Worm (Caenorhabditis elegans) whole organism, mixed stage, embryonic: Measurements from ENCODE around the gene spat-1.

Experiments used
- M03D4.4 ChIP-seq: sonication (generic microtip); optimal IDR thresholded peaks from 2 replicates; lab custom pipeline; 2017; ENCODE audit warnings: mild to moderate bottlenecking, missing genetic modification characterization, missing compliant biosample characterization
- bed-3 ChIP-seq: fragments of 200-800 bp; sonication (Bioruptor generic); optimal IDR thresholded peaks from 3 replicates; lab custom pipeline; 2018; ENCODE audit warnings: mild to moderate bottlenecking, missing genetic modification characterization, moderate library complexity, missing compliant biosample characterization
- blmp-1 ChIP-seq: fragments of 150-350 bp; optimal IDR thresholded peaks from 2 replicates; lab custom pipeline; 2014; ENCODE audit warnings: missing biosample characterization, missing genetic modification characterization
- ceh-39 ChIP-seq: fragments of 150-350 bp; optimal IDR thresholded peaks from 2 replicates; lab custom pipeline; 2014; ENCODE audit warnings: missing biosample characterization, missing genetic modification characterization
- ceh-43 ChIP-seq: fragments of 200-800 bp; sonication (Bioruptor generic); optimal IDR thresholded peaks from 2 replicates; lab custom pipeline; 2018; ENCODE audit warnings: mild to moderate bottlenecking, missing genetic modification characterization, moderate library complexity, missing compliant biosample characterization
- ceh-83 ChIP-seq: fragments of 200-800 bp; sonication (Bioruptor generic); optimal IDR thresholded peaks from 2 replicates; lab custom pipeline; 2018; ENCODE audit warnings: mild to moderate bottlenecking, missing genetic modification characterization, missing compliant biosample characterization
- ces-1 ChIP-seq: fragments of 150-350 bp; optimal IDR thresholded peaks from 2 replicates; lab custom pipeline; 2014; ENCODE audit warnings: missing biosample characterization, missing genetic modification reagents, missing genetic modification characterization
- cnd-1 ChIP-seq: fragments of 200-800 bp; sonication (Bioruptor generic); optimal IDR thresholded peaks from 2 replicates; lab custom pipeline; 2018; ENCODE audit warnings: mild to moderate bottlenecking, missing genetic modification characterization, missing compliant biosample characterization
- drap-1 ChIP-seq: fragments of 200-800 bp; sonication (Bioruptor generic); optimal IDR thresholded peaks from 3 replicates; lab custom pipeline; 2018; ENCODE audit warnings: mild to moderate bottlenecking, missing genetic modification characterization, missing compliant biosample characterization
- elt-1 ChIP-seq: sonication (generic microtip); optimal IDR thresholded peaks from 2 replicates; lab custom pipeline; 2017; ENCODE audit warnings: missing genetic modification characterization, mild to moderate bottlenecking, missing compliant biosample characterization, antibody characterized with exemption, moderate library complexity, borderline replicate concordance; ENCODE audit not compliant: insufficient read depth
- elt-3 ChIP-seq: fragments of 150-350 bp; optimal IDR thresholded peaks from 2 replicates; lab custom pipeline; 2014; ENCODE audit warnings: missing biosample characterization, missing genetic modification characterization
- flh-1 ChIP-seq: fragments of 200-800 bp; sonication (Bioruptor generic); optimal IDR thresholded peaks from 2 replicates; lab custom pipeline; 2018; ENCODE audit warnings: mild to moderate bottlenecking, missing genetic modification characterization, moderate library complexity, missing compliant biosample characterization
- ham-2 ChIP-seq: fragments of 200-800 bp; sonication (Bioruptor generic); optimal IDR thresholded peaks from 2 replicates; lab custom pipeline; 2018; ENCODE audit warnings: mild to moderate bottlenecking, missing genetic modification characterization, missing compliant biosample characterization
- hlh-1 ChIP-seq: fragments of 150-350 bp; optimal IDR thresholded peaks from 2 replicates; lab custom pipeline; 2014; ENCODE audit warnings: missing biosample characterization, missing genetic modification reagents, missing genetic modification characterization
- lin-13 ChIP-seq: fragments of 150-350 bp; optimal IDR thresholded peaks from 2 replicates; lab custom pipeline; 2014; ENCODE audit warnings: missing biosample characterization, missing genetic modification characterization
- lin-32 ChIP-seq: fragments of 200-800 bp; sonication (Bioruptor generic); optimal IDR thresholded peaks from 2 replicates; lab custom pipeline; 2018; ENCODE audit warnings: mild to moderate bottlenecking, missing genetic modification characterization, missing compliant biosample characterization
- lsy-2 ChIP-seq: fragments of 150-350 bp; optimal IDR thresholded peaks from 2 replicates; lab custom pipeline; 2014; ENCODE audit warnings: missing biosample characterization, missing genetic modification characterization
- mab-5 ChIP-seq: fragments of 150-350 bp; optimal IDR thresholded peaks from 2 replicates; lab custom pipeline; 2014; ENCODE audit warnings: missing biosample characterization, missing genetic modification characterization
- mep-1 ChIP-seq: fragments of 150-350 bp; optimal IDR thresholded peaks from 2 replicates; lab custom pipeline; 2017; ENCODE audit warnings: missing biosample characterization, missing genetic modification reagents, missing genetic modification characterization, inconsistent platforms
- mls-2 ChIP-seq: sonication (generic microtip); optimal IDR thresholded peaks from 2 replicates; lab custom pipeline; 2016; ENCODE audit warnings: mild to moderate bottlenecking, missing genetic modification characterization, moderate library complexity, missing compliant biosample characterization
- nhr-12 ChIP-seq: fragments of 150-350 bp; optimal IDR thresholded peaks from 2 replicates; lab custom pipeline; 2014; ENCODE audit warnings: missing biosample characterization, missing genetic modification characterization
- nhr-2 ChIP-seq: fragments of 150-350 bp; optimal IDR thresholded peaks from 2 replicates; lab custom pipeline; 2014; ENCODE audit warnings: missing biosample characterization, missing genetic modification characterization
- nhr-237 ChIP-seq: fragments of 150-350 bp; optimal IDR thresholded peaks from 2 replicates; lab custom pipeline; 2014; ENCODE audit warnings: missing biosample characterization, missing genetic modification characterization
- nhr-28 ChIP-seq: fragments of 150-350 bp; optimal IDR thresholded peaks from 2 replicates; lab custom pipeline; 2014; ENCODE audit warnings: missing biosample characterization, missing genetic modification characterization
- nhr-76 ChIP-seq: sonication (generic microtip); optimal IDR thresholded peaks from 2 replicates; lab custom pipeline; 2017; ENCODE audit warnings: missing biosample characterization, missing genetic modification characterization
- pha-4 ChIP-seq: fragments of 150-350 bp; optimal IDR thresholded peaks from 2 replicates; lab custom pipeline; 2018; ENCODE audit warnings: missing biosample characterization, missing genetic modification reagents, missing genetic modification characterization
- sem-2 ChIP-seq: fragments of 200-800 bp; sonication (Bioruptor generic); optimal IDR thresholded peaks from 2 replicates; lab custom pipeline; 2018; ENCODE audit warnings: mild to moderate bottlenecking, missing genetic modification characterization, missing compliant biosample characterization
- snpc-4 ChIP-seq: fragments of 150-350 bp; optimal IDR thresholded peaks from 2 replicates; lab custom pipeline; 2014; ENCODE audit warnings: missing biosample characterization, missing genetic modification characterization
- sptf-1 ChIP-seq: sonication (generic microtip); optimal IDR thresholded peaks from 2 replicates; lab custom pipeline; 2017; ENCODE audit warnings: mild to moderate bottlenecking, missing genetic modification characterization, moderate library complexity, missing compliant biosample characterization
- tbx-8 ChIP-seq: fragments of 200-800 bp; sonication (Bioruptor generic); optimal IDR thresholded peaks from 2 replicates; lab custom pipeline; 2018; ENCODE audit warnings: mild to moderate bottlenecking, missing genetic modification characterization, moderate library complexity, missing compliant biosample characterization
- unc-120 ChIP-seq: sonication (generic microtip); optimal IDR thresholded peaks from 2 replicates; lab custom pipeline; 2017; ENCODE audit warnings: missing genetic modification characterization, missing compliant biosample characterization; ENCODE audit not compliant: poor library complexity, severe bottlenecking
- unc-39 ChIP-seq: fragments of 150-350 bp; optimal IDR thresholded peaks from 2 replicates; lab custom pipeline; 2014; ENCODE audit warnings: missing biosample characterization, missing genetic modification characterization
- unc-62 ChIP-seq: fragments of 150-350 bp; optimal IDR thresholded peaks from 2 replicates; lab custom pipeline; 2014; ENCODE audit warnings: missing biosample characterization, missing genetic modification reagents, missing genetic modification characterization
- zip-8 ChIP-seq: fragments of 150-350 bp; optimal IDR thresholded peaks from 2 replicates; lab custom pipeline; 2014; ENCODE audit warnings: missing biosample characterization, missing genetic modification characterization
- ztf-11 ChIP-seq: fragments of 150-350 bp; optimal IDR thresholded peaks from 2 replicates; lab custom pipeline; 2014; ENCODE audit warnings: missing biosample characterization, missing genetic modification characterization

Gene spat-1

DNA sequence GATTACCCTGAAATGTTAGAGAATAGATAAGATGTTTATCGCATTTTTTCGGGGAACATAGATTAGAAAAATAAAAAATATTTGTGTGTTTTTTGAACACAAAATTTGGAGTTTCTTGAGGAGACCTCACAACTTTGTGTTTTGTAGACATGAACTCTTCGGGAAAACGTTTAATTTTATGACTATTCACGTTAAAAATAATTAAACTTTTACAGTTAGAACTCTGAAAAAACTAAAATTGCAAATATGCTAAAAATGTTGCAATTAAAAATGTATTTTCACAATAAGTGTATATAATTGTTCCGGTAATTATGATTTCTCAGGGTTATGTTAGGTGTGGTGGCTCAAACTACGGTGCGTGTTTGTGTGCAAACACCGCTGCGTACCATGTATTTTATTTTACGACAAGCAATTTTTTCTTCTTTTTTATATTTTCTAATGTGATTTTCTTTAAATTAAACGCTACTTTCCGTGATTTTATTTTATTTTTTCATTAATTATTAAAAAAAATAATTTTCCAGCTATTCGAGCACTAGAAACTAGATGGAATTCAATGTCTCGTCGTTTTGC, at the start of gene spat-1, which contains the start of gene F57C2.5:
TSS of gene spat-1 (plus strand) at position 520 of the 570 bp plus-strand sequence.
TSS of gene F57C2.5 (minus strand) at position 7 of the 570 bp plus-strand sequence.
- TF ChIP-seq sem-2 (GFP tag; lab: Kevin White, UChicago) = no peak
- TF ChIP-seq elt-3 = no peak
- peak; percentile 51 for TF ChIP-seq drap-1 (GFP tag; lab: Kevin White, UChicago)
- TF ChIP-seq ztf-11 (tag; lab: Kevin White, UChicago) = no peak
- peak; percentile 85 for TF ChIP-seq ceh-43 (GFP tag; lab: Kevin White, UChicago)
- no peak for TF ChIP-seq mab-5
- TF ChIP-seq nhr-12 (tag; lab: Kevin White, UChicago) = no peak
- TF ChIP-seq nhr-76 (tag; lab: Kevin White, UChicago) = no peak
- TF ChIP-seq hlh-1 = no peak
- peak; percentile 87 for TF ChIP-seq ces-1
- TF ChIP-seq pha-4 = no peak
- TF ChIP-seq ceh-83 (GFP tag; lab: Kevin White, UChicago) = no peak
- TF ChIP-seq lsy-2 (tag; lab: Kevin White, UChicago) = peak; percentile 95
- TF ChIP-seq unc-62 (GFP tag; lab: Kevin White, UChicago) = no peak
- TF ChIP-seq sptf-1 = peak; percentile 83
- no peak for TF ChIP-seq flh-1 (GFP tag; lab: Kevin White, UChicago)
- no peak for TF ChIP-seq unc-39 (tag; lab: Kevin White, UChicago)
- TF ChIP-seq nhr-2 (tag; lab: Kevin White, UChicago) = no peak
- TF ChIP-seq ceh-39 (tag; lab: Kevin White, UChicago) = no peak
- TF ChIP-seq tbx-8 = no peak
- peak; percentile 20 for TF ChIP-seq mep-1
- peak; percentile 31 for TF ChIP-seq bed-3 (GFP tag; lab: Kevin White, UChicago)
- no peak for TF ChIP-seq blmp-1
- peak; percentile 49 for TF ChIP-seq lin-32
- no peak for TF ChIP-seq snpc-4 (tag; lab: Kevin White, UChicago)
- TF ChIP-seq ham-2 (GFP tag; lab: Kevin White, UChicago) = no peak
- TF ChIP-seq mls-2 = peak; percentile 32
- no peak for TF ChIP-seq nhr-28 (tag; lab: Kevin White, UChicago)
- TF ChIP-seq nhr-237 (tag; lab: Kevin White, UChicago) = peak; percentile 61
- TF ChIP-seq M03D4.4 (tag; lab: Kevin White, UChicago) = peak; percentile 40
- TF ChIP-seq cnd-1 = no peak
- peak; percentile 54 for TF ChIP-seq lin-13 (tag; lab: Kevin White, UChicago)
- TF ChIP-seq zip-8 (tag; lab: Kevin White, UChicago) = no peak
- peak; percentile 31 for TF ChIP-seq unc-120 (tag; lab: Kevin White, UChicago)
- no peak for TF ChIP-seq elt-1

DNA sequence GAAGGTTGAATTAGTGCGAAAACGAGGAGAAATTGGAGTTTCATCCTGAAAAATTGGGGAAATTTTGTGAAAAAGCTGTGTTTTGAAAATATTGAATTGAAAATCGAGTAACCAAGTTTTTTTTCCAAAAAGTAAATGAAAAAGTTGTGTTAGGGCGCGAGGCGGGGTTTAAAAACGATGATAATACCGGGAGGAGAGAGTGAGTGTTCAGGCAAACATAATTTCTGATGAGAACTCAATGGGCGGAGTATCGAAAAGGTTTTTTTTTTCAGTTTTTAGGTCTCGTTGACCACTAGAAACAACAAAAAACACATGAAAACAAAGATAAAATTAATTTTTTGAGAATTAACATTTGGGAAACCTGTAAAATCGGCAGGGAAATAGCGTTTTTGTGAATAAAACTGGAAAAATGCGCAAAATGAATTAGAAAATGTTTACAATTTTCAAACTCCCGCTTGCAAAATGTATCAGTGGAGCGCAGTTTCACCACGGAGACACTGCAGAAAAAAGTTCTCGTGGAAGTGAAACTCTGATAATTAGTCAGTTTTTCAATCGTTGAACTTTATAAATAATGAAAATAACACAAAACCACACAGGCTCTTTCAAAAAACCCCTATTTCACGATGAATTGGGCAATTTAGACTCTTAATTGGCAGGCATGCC, 48.8 kb upstream of the spat-1 start, which contains the start of gene C13B4.1:
TSS of gene C13B4.1 (minus strand) at position 51 of the 663 bp plus-strand sequence.
- TF ChIP-seq sptf-1 (no peak), mep-1 (peak; percentile 34)

DNA sequence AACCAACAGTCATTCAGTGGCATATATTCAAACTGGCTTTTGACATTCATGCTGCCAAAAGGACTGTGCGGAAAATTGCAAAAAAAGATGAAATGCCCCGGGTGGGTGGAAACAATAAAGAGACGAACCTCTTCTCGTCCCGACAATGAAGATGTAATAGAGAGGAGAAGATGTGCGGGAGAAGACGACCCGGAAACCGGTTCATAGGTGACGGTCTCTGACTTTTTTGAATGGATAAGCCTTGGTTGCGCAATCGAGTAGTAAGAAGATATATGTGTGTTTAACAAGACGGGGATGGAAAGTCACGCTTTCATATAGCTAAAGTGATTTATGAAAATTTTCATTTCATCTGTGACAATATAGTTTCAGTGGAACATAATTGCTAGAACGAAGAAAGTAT, 47.8 kb upstream of the spat-1 start:
- TF ChIP-seq sem-2 (GFP tag; lab: Kevin White, UChicago) (no peak), unc-62 (GFP tag; lab: Kevin White, UChicago) (peak; percentile 1), zip-8 (tag; lab: Kevin White, UChicago) (peak; percentile 38)

DNA sequence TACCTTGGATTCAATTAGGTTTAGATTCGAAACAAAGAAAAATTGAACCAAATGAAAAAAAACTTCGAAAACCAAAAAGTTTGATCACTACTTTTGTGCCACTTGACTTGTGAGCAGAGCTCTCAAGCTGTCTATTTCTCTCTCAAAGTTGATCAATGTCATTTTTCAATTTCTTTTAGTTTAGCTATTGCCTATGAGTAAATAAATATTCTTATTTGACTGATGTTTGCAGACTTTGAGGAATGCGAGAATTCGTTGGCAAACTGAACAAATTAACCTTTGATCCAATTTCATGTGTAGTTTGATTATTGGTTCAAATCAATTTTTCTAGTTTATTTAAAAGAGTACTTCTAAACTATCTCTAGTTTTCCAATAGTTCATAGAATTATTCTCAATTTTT, 44.7 kb upstream of the spat-1 start:
- TF ChIP-seq drap-1 (GFP tag; lab: Kevin White, UChicago) (no peak), mab-5 (no peak), nhr-2 (tag; lab: Kevin White, UChicago) (no peak), ceh-39 (tag; lab: Kevin White, UChicago) (no peak), sem-2 (GFP tag; lab: Kevin White, UChicago) (no peak), pha-4 (no peak), nhr-28 (tag; lab: Kevin White, UChicago) (no peak), unc-120 (tag; lab: Kevin White, UChicago) (no peak), unc-62 (GFP tag; lab: Kevin White, UChicago) (no peak), ceh-83 (GFP tag; lab: Kevin White, UChicago) (no peak), elt-1 (no peak), lin-32 (no peak), flh-1 (GFP tag; lab: Kevin White, UChicago) (no peak), unc-39 (tag; lab: Kevin White, UChicago) (no peak), bed-3 (GFP tag; lab: Kevin White, UChicago) (no peak), cnd-1 (no peak), tbx-8 (no peak), snpc-4 (tag; lab: Kevin White, UChicago) (no peak)
